1 fruit fly cellular context compared by ENCODE assay signal in the genomic region with DNA sequence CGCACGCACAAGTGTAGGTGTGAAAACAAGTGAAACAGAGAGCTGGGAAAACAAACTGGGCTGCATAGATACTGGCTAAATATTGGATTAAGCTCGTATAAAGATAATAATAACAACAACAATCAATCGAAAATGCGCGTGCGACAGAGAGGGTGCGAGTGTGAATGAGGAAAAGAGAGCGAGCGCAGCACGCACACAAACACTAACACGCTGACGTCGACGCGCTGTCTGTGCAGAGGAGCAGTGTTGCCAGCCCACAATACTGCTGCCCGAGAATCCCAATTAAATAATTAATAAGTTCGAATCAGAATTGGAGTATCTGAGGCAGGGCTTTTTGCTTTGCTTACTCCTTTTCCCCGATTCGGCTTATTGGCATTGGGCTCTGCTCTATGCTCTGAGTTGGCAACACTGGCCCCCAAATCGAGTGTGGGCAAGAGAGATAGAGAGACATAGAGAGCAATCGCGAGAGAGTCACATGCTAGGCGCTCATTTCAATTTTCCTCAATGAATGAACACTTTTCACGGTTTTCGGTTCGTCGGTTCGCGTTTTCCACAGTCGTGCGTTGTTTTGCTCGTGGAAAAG.
A peak's percentile ranks its signal among the peaks of the same experiment; 100 is the strongest.
TF ChIP-seq lines count a peak whose summit lies in the region.

No protein-coding gene starts in this region.

TF ChIP-seq in whole organism, embryonic, 481 proteins besides CTCF, POLR2A, EP300 and RAD21 (continued from another document and continues in another):
- TF ChIP-seq Dref (GFP tag; IDR thresholded peaks at IDR 0.05; lab: Robert Waterston, UW), result no peak
- peak; percentile 91 for TF ChIP-seq CG2120 (GFP tag; optimal IDR thresholded peaks at IDR 0.05; lab: Kevin White, UChicago)
- peak; percentile 55 for TF ChIP-seq Sox100B (GFP tag; optimal IDR thresholded peaks at IDR 0.05; lab: Kevin White, UChicago)
- TF ChIP-seq Lpt (GFP tag; optimal IDR thresholded peaks at IDR 0.05; lab: Kevin White, UChicago), result no peak
- peak; percentile 74 for TF ChIP-seq BtbVII (GFP tag; optimal IDR thresholded peaks at IDR 0.05; lab: Kevin White, UChicago)
- TF ChIP-seq CG34376 (GFP tag; optimal IDR thresholded peaks at IDR 0.05; lab: Kevin White, UChicago), result no peak
- no peak for TF ChIP-seq CG7963 (GFP tag; IDR thresholded peaks at IDR 0.05; lab: Robert Waterston, UW; ENCODE audit: partially characterized antibody)
- TF ChIP-seq nom (GFP tag; optimal IDR thresholded peaks at IDR 0.05; lab: Kevin White, UChicago), result no peak
- no peak for TF ChIP-seq CG2129 (GFP tag; IDR thresholded peaks at IDR 0.05; lab: Robert Waterston, UW; ENCODE audit: partially characterized antibody)
- TF ChIP-seq chinmo (GFP tag; IDR thresholded peaks at IDR 0.05; lab: Robert Waterston, UW; ENCODE audit: partially characterized antibody), result peak; percentile 60; the same call in 2 of the 4 replicates
- TF ChIP-seq CG6654 (GFP tag; optimal IDR thresholded peaks at IDR 0.05; lab: Kevin White, UChicago), result peak; percentile 43
- peak; percentile 85 for TF ChIP-seq gem (tag; optimal IDR thresholded peaks at IDR 0.05; lab: Kevin White, UChicago)
- TF ChIP-seq h (optimal IDR thresholded peaks at IDR 0.05; lab: Kevin White, UChicago), result no peak
- peak; percentile 81 for TF ChIP-seq Mrtf (GFP tag; IDR thresholded peaks at IDR 0.05; lab: Robert Waterston, UW)
- TF ChIP-seq HmgZ (tag; optimal IDR thresholded peaks at IDR 0.05; lab: Kevin White, UChicago), result peak; percentile 73
- TF ChIP-seq nau (GFP tag; optimal IDR thresholded peaks at IDR 0.05; lab: Kevin White, UChicago), result peak; percentile 77
- peak; percentile 67; the same call in 1 of the 2 replicates for TF ChIP-seq toy (GFP tag; IDR thresholded peaks at IDR 0.05; lab: Robert Waterston, UW)
- TF ChIP-seq CG4328 (GFP tag; optimal IDR thresholded peaks at IDR 0.05; lab: Kevin White, UChicago), result peak; percentile 34
- TF ChIP-seq CG6791 (GFP tag; IDR thresholded peaks at IDR 0.05; lab: Robert Waterston, UW; ENCODE audit: partially characterized antibody), result peak; percentile 53; the same call in 2 of the 3 replicates
- peak; percentile 86 for TF ChIP-seq CG9727 (GFP tag; optimal IDR thresholded peaks at IDR 0.05; lab: Kevin White, UChicago)
- TF ChIP-seq Deaf1 (tag; optimal IDR thresholded peaks at IDR 0.05; lab: Kevin White, UChicago), result peak; percentile 86
- TF ChIP-seq CG17186 (GFP tag; optimal IDR thresholded peaks at IDR 0.05; lab: Kevin White, UChicago), result peak; percentile 54
- peak; percentile 56 for TF ChIP-seq salm (tag; optimal IDR thresholded peaks at IDR 0.05; lab: Kevin White, UChicago)
- TF ChIP-seq CG11398 (GFP tag; optimal IDR thresholded peaks at IDR 0.05; lab: Kevin White, UChicago), result peak; percentile 48
- TF ChIP-seq CG18476 (GFP tag; optimal IDR thresholded peaks at IDR 0.05; lab: Kevin White, UChicago), result peak; percentile 77
- TF ChIP-seq Adf1 (GFP tag; IDR thresholded peaks at IDR 0.05; lab: Robert Waterston, UW), result peak; percentile 85
- no peak for TF ChIP-seq zen2 (GFP tag; IDR thresholded peaks at IDR 0.05; lab: Robert Waterston, UW; ENCODE audit: partially characterized antibody)
- TF ChIP-seq fd96Cb (tag; optimal IDR thresholded peaks at IDR 0.05; lab: Kevin White, UChicago), result peak; percentile 75
- no peak for TF ChIP-seq mld (GFP tag; IDR thresholded peaks at IDR 0.05; lab: Robert Waterston, UW; ENCODE audit: partially characterized antibody)
- TF ChIP-seq corto (GFP tag; optimal IDR thresholded peaks at IDR 0.05; lab: Kevin White, UChicago), result peak; percentile 92
- TF ChIP-seq hth (optimal IDR thresholded peaks at IDR 0.05; lab: Kevin White, UChicago), result no peak
- peak; percentile 81 for TF ChIP-seq peb (GFP tag; IDR thresholded peaks at IDR 0.05; lab: Robert Waterston, UW)
- no peak for TF ChIP-seq B-H2 (GFP tag; optimal IDR thresholded peaks at IDR 0.05; lab: Kevin White, UChicago)
- TF ChIP-seq gcm (GFP tag; optimal IDR thresholded peaks at IDR 0.05; lab: Kevin White, UChicago), result peak; percentile 63
- peak; percentile 86 for TF ChIP-seq CG30403 (GFP tag; optimal IDR thresholded peaks at IDR 0.05; lab: Kevin White, UChicago)
- TF ChIP-seq Atf3 (GFP tag; optimal IDR thresholded peaks at IDR 0.05; lab: Kevin White, UChicago), result peak; percentile 69
- no peak for TF ChIP-seq Opbp (GFP tag; IDR thresholded peaks at IDR 0.05; lab: Robert Waterston, UW; ENCODE audit: partially characterized antibody)
- no peak for TF ChIP-seq zf30C (GFP tag; optimal IDR thresholded peaks at IDR 0.05; lab: Kevin White, UChicago)
- TF ChIP-seq fd3F (GFP tag; optimal IDR thresholded peaks at IDR 0.05; lab: Kevin White, UChicago), result peak; percentile 59
- TF ChIP-seq CG9437 (GFP tag; optimal IDR thresholded peaks at IDR 0.05; lab: Kevin White, UChicago), result no peak
- TF ChIP-seq CG8388 (GFP tag; optimal IDR thresholded peaks at IDR 0.05; lab: Kevin White, UChicago), result peak; percentile 76
- peak; percentile 43 for TF ChIP-seq CG6765 (GFP tag; optimal IDR thresholded peaks at IDR 0.05; lab: Kevin White, UChicago)
- TF ChIP-seq sob (GFP tag; IDR thresholded peaks at IDR 0.05; lab: Robert Waterston, UW), result peak; percentile 87
- TF ChIP-seq emc (GFP tag; optimal IDR thresholded peaks at IDR 0.05; lab: Kevin White, UChicago), result peak; percentile 61
- peak; percentile 55 for TF ChIP-seq crol (GFP tag; IDR thresholded peaks at IDR 0.05; lab: Robert Waterston, UW)
- TF ChIP-seq CG8359 (GFP tag; optimal IDR thresholded peaks at IDR 0.05; lab: Kevin White, UChicago; ENCODE audit: borderline replicate concordance), result peak; percentile 51
- no peak for TF ChIP-seq Hand (GFP tag; optimal IDR thresholded peaks at IDR 0.05; lab: Kevin White, UChicago)
- peak; percentile 75 for TF ChIP-seq CG7357 (GFP tag; IDR thresholded peaks at IDR 0.05; lab: Robert Waterston, UW)
- TF ChIP-seq CG12391 (tag; optimal IDR thresholded peaks at IDR 0.05; lab: Kevin White, UChicago), result peak; percentile 76
- TF ChIP-seq CG3838 (GFP tag; optimal IDR thresholded peaks at IDR 0.05; lab: Kevin White, UChicago), result peak; percentile 50
- peak; percentile 77 for TF ChIP-seq CG8089 (GFP tag; optimal IDR thresholded peaks at IDR 0.05; lab: Kevin White, UChicago)
- peak; percentile 92 for TF ChIP-seq Awh (GFP tag; IDR thresholded peaks at IDR 0.05; lab: Robert Waterston, UW)
- peak; percentile 85 for TF ChIP-seq CG2889 (GFP tag; IDR thresholded peaks at IDR 0.05; lab: Robert Waterston, UW)
- TF ChIP-seq chn (GFP tag; optimal IDR thresholded peaks at IDR 0.05; lab: Kevin White, UChicago), result peak; percentile 91
- TF ChIP-seq jumu (GFP tag; optimal IDR thresholded peaks at IDR 0.05; lab: Kevin White, UChicago), result peak; percentile 87
- TF ChIP-seq CG15696 (tag; optimal IDR thresholded peaks at IDR 0.05; lab: Kevin White, UChicago), result peak; percentile 36
- TF ChIP-seq Nf-YC (tag; optimal IDR thresholded peaks at IDR 0.05; lab: Kevin White, UChicago), result no peak
- peak; percentile 80 for TF ChIP-seq Max (GFP tag; optimal IDR thresholded peaks at IDR 0.05; lab: Kevin White, UChicago)
- peak; percentile 12 for TF ChIP-seq MESR4 (GFP tag; optimal IDR thresholded peaks at IDR 0.05; lab: Kevin White, UChicago)
- TF ChIP-seq Ssrp (tag; optimal IDR thresholded peaks at IDR 0.05; lab: Kevin White, UChicago), result peak; percentile 36
- TF ChIP-seq eve (GFP tag; optimal IDR thresholded peaks at IDR 0.05; lab: Kevin White, UChicago), result peak in 1 of 2 experiments; percentile 55
- peak; percentile 72 for TF ChIP-seq CG10979 (tag; optimal IDR thresholded peaks at IDR 0.05; lab: Kevin White, UChicago)
- no peak for TF ChIP-seq sc (optimal IDR thresholded peaks at IDR 0.05; lab: Kevin White, UChicago)
- peak; percentile 60 for TF ChIP-seq sc (GFP tag; optimal IDR thresholded peaks at IDR 0.05; lab: Kevin White, UChicago)
- peak; percentile 83 for TF ChIP-seq CG2678 (tag; optimal IDR thresholded peaks at IDR 0.05; lab: Kevin White, UChicago)
- TF ChIP-seq CG13894 (tag; optimal IDR thresholded peaks at IDR 0.05; lab: Kevin White, UChicago), result peak; percentile 49
- TF ChIP-seq CG6813 (GFP tag; optimal IDR thresholded peaks at IDR 0.05; lab: Kevin White, UChicago), result peak; percentile 90
- TF ChIP-seq CG10431 (GFP tag; optimal IDR thresholded peaks at IDR 0.05; lab: Kevin White, UChicago), result no peak
- TF ChIP-seq fd102C (GFP tag; optimal IDR thresholded peaks at IDR 0.05; lab: Kevin White, UChicago), result no peak
- TF ChIP-seq CG31365 (tag; optimal IDR thresholded peaks at IDR 0.05; lab: Kevin White, UChicago), result peak; percentile 18
- TF ChIP-seq TFAM (GFP tag; optimal IDR thresholded peaks at IDR 0.05; lab: Kevin White, UChicago), result peak; percentile 45
- TF ChIP-seq E2f1 (GFP tag; IDR thresholded peaks at IDR 0.05; lab: Robert Waterston, UW), result peak; percentile 90
- TF ChIP-seq onecut (GFP tag; IDR thresholded peaks at IDR 0.05; lab: Robert Waterston, UW), result peak; percentile 63; the same call in 1 of the 2 replicates
- peak; percentile 84 for TF ChIP-seq CG16863 (GFP tag; optimal IDR thresholded peaks at IDR 0.05; lab: Kevin White, UChicago)
- TF ChIP-seq CG4404 (GFP tag; IDR thresholded peaks at IDR 0.05; lab: Robert Waterston, UW), result peak; percentile 77
- TF ChIP-seq CG8924 (tag; optimal IDR thresholded peaks at IDR 0.05; lab: Kevin White, UChicago), result peak; percentile 71
- TF ChIP-seq wdn (GFP tag; IDR thresholded peaks at IDR 0.05; lab: Robert Waterston, UW), result peak; percentile 89
- TF ChIP-seq Bgb (GFP tag; IDR thresholded peaks at IDR 0.05; lab: Robert Waterston, UW; ENCODE audit: partially characterized antibody), result no peak
- peak; percentile 89 for TF ChIP-seq Dbx (GFP tag; IDR thresholded peaks at IDR 0.05; lab: Robert Waterston, UW)
- TF ChIP-seq Nf-YA (GFP tag; IDR thresholded peaks at IDR 0.05; lab: Robert Waterston, UW), result peak; percentile 73
- TF ChIP-seq CG32772 (GFP tag; IDR thresholded peaks at IDR 0.05; lab: Robert Waterston, UW), result peak; percentile 88; the same call in 1 of the 2 replicates
- peak; percentile 81 for TF ChIP-seq B-H1 (GFP tag; IDR thresholded peaks at IDR 0.05; lab: Robert Waterston, UW)
- TF ChIP-seq CG10321 (GFP tag; IDR thresholded peaks at IDR 0.05; lab: Robert Waterston, UW), result no peak; the same call in 1 of the 2 replicates
- TF ChIP-seq Kr (GFP tag; optimal IDR thresholded peaks at IDR 0.05; lab: Kevin White, UChicago), result no peak
- TF ChIP-seq CG15269 (tag; optimal IDR thresholded peaks at IDR 0.05; lab: Kevin White, UChicago), result peak; percentile 83
- peak; percentile 86 for TF ChIP-seq CG31224 (GFP tag; IDR thresholded peaks at IDR 0.05; lab: Robert Waterston, UW)
- peak; percentile 56 for TF ChIP-seq CG31388 (GFP tag; optimal IDR thresholded peaks at IDR 0.05; lab: Kevin White, UChicago)
- peak; percentile 87 for TF ChIP-seq Atf6 (GFP tag; IDR thresholded peaks at IDR 0.05; lab: Robert Waterston, UW)
- no peak for TF ChIP-seq inv (GFP tag; IDR thresholded peaks at IDR 0.05; lab: Robert Waterston, UW; ENCODE audit: partially characterized antibody)
- TF ChIP-seq ttk (GFP tag; IDR thresholded peaks at IDR 0.05; lab: Robert Waterston, UW), result peak; percentile 86
- TF ChIP-seq cas (GFP tag; IDR thresholded peaks at IDR 0.05; lab: Robert Waterston, UW), result peak; percentile 86
- TF ChIP-seq CG18011 (GFP tag; optimal IDR thresholded peaks at IDR 0.05; lab: Kevin White, UChicago), result peak; percentile 80
- TF ChIP-seq CG18764 (GFP tag; optimal IDR thresholded peaks at IDR 0.05; lab: Kevin White, UChicago), result peak; percentile 90
- peak; percentile 77 for TF ChIP-seq ewg (GFP tag; optimal IDR thresholded peaks at IDR 0.05; lab: Kevin White, UChicago)
- peak; percentile 42 for TF ChIP-seq sima (GFP tag; optimal IDR thresholded peaks at IDR 0.05; lab: Kevin White, UChicago)
- no peak for TF ChIP-seq ato (GFP tag; IDR thresholded peaks at IDR 0.05; lab: Robert Waterston, UW; ENCODE audit: partially characterized antibody)
- TF ChIP-seq MTF-1 (GFP tag; optimal IDR thresholded peaks at IDR 0.05; lab: Kevin White, UChicago; ENCODE audit: borderline replicate concordance), result peak; percentile 65
- 0 out of 2 replicates have a peak, but pooled peaks have one; percentile 42 for TF ChIP-seq bowl (GFP tag; IDR thresholded peaks at IDR 0.05; lab: Robert Waterston, UW)
- no peak for TF ChIP-seq CG16813 (GFP tag; IDR thresholded peaks at IDR 0.05; lab: Robert Waterston, UW; ENCODE audit: partially characterized antibody)
- TF ChIP-seq NC2α (GFP tag; optimal IDR thresholded peaks at IDR 0.05; lab: Kevin White, UChicago), result peak; percentile 58
- TF ChIP-seq CG5953 (GFP tag; IDR thresholded peaks at IDR 0.05; lab: Robert Waterston, UW), result peak; percentile 85
- TF ChIP-seq Pdp1 (GFP tag; optimal IDR thresholded peaks at IDR 0.05; lab: Kevin White, UChicago), result peak; percentile 58 to 88
- peak; percentile 90 for TF ChIP-seq Ada2b (GFP tag; IDR thresholded peaks at IDR 0.05; lab: Robert Waterston, UW)
- no peak for TF ChIP-seq tna (GFP tag; IDR thresholded peaks at IDR 0.05; lab: Robert Waterston, UW; ENCODE audit: partially characterized antibody)
- TF ChIP-seq CG2202 (tag; optimal IDR thresholded peaks at IDR 0.05; lab: Kevin White, UChicago), result peak; percentile 29
- peak; percentile 35; the same call in 1 of the 2 replicates for TF ChIP-seq gt (GFP tag; IDR thresholded peaks at IDR 0.05; lab: Robert Waterston, UW)
- peak; percentile 64 for TF ChIP-seq danr (GFP tag; IDR thresholded peaks at IDR 0.05; lab: Robert Waterston, UW)
- TF ChIP-seq CG4707 (GFP tag; optimal IDR thresholded peaks at IDR 0.05; lab: Kevin White, UChicago), result peak; percentile 45
- TF ChIP-seq CG7372 (GFP tag; IDR thresholded peaks at IDR 0.05; lab: Robert Waterston, UW), result peak; percentile 83
- no peak for TF ChIP-seq gfzf (GFP tag; optimal IDR thresholded peaks at IDR 0.05; lab: Kevin White, UChicago)
- peak; percentile 37 for TF ChIP-seq mirr (GFP tag; optimal IDR thresholded peaks at IDR 0.05; lab: Kevin White, UChicago)
- TF ChIP-seq CG11723 (GFP tag; optimal IDR thresholded peaks at IDR 0.05; lab: Kevin White, UChicago), result peak; percentile 74
- peak; percentile 27 for TF ChIP-seq CG5180 (GFP tag; optimal IDR thresholded peaks at IDR 0.05; lab: Kevin White, UChicago)
- peak; percentile 88 for TF ChIP-seq Antp (GFP tag; optimal IDR thresholded peaks at IDR 0.05; lab: Kevin White, UChicago)
- TF ChIP-seq CG12659 (GFP tag; optimal IDR thresholded peaks at IDR 0.05; lab: Kevin White, UChicago), result peak; percentile 63
- peak; percentile 91 for TF ChIP-seq ind (GFP tag; optimal IDR thresholded peaks at IDR 0.05; lab: Kevin White, UChicago)
- no peak for TF ChIP-seq CG42726 (GFP tag; IDR thresholded peaks at IDR 0.05; lab: Robert Waterston, UW; ENCODE audit: partially characterized antibody)
- peak; percentile 47 for TF ChIP-seq CG10147 (GFP tag; optimal IDR thresholded peaks at IDR 0.05; lab: Kevin White, UChicago)
- TF ChIP-seq CG10267 (tag; optimal IDR thresholded peaks at IDR 0.05; lab: Kevin White, UChicago), result peak; percentile 63
- peak; percentile 93 for TF ChIP-seq CG1603 (tag; optimal IDR thresholded peaks at IDR 0.05; lab: Kevin White, UChicago)
- TF ChIP-seq CG11247 (GFP tag; IDR thresholded peaks at IDR 0.05; lab: Robert Waterston, UW), result peak; percentile 89
